Fruit fly (Drosophila melanogaster) whole organism, embryonic: ENCODE measurements around the gene Eip75B.
A peak's percentile ranks its signal among the peaks of the same experiment; 100 is the strongest.

ENCODE experiments used
- Awh ChIP-seq: fragments of 200-800 bp; sonication (Bioruptor generic); IDR thresholded peaks from 2 replicates; pipeline ENCODE4, ENCODE4 v1.3.6; 2022; ENCODE audit warnings: missing biosample characterization, missing genetic modification characterization
- Bteb2 ChIP-seq: fragments of 200-800 bp; sonication (Bioruptor generic); optimal IDR thresholded peaks from 2 replicates; lab custom pipeline; 2016; ENCODE audit warnings: missing biosample characterization, missing genetic modification characterization
- CG11093 ChIP-seq: fragments of 200-800 bp; sonication (Bioruptor generic); IDR thresholded peaks from 3 replicates; pipeline ENCODE4 v1.3.6; 2022; ENCODE audit warnings: missing biosample characterization, missing genetic modification characterization
- CG11398 ChIP-seq: fragments of 200-800 bp; sonication (Bioruptor generic); optimal IDR thresholded peaks from 2 replicates; lab custom pipeline; 2016; ENCODE audit warnings: missing biosample characterization, missing genetic modification characterization
- CG11695 ChIP-seq: fragments of 200-800 bp; sonication (Bioruptor generic); IDR thresholded peaks from 3 replicates; pipeline ENCODE4 v1.3.6; 2022; ENCODE audit warnings: missing biosample characterization, missing genetic modification characterization
- CG12744 ChIP-seq: fragments of 200-800 bp; sonication (Bioruptor generic); optimal IDR thresholded peaks from 2 replicates; lab custom pipeline; 2016; ENCODE audit warnings: missing biosample characterization, missing genetic modification characterization
- CG1529 ChIP-seq: fragments of 200-800 bp; sonication (Bioruptor generic); optimal IDR thresholded peaks from 3 replicates; lab custom pipeline; 2018; ENCODE audit warnings: missing biosample characterization, missing genetic modification characterization
- CG16813 ChIP-seq: fragments of 200-800 bp; sonication (Bioruptor generic); IDR thresholded peaks from 3 replicates; pipeline ENCODE4 v1.3.6; 2022; ENCODE audit warnings: missing biosample characterization, missing genetic modification characterization; ENCODE audit not compliant: partially characterized antibody
- CG2120 ChIP-seq: fragments of 200-800 bp; sonication (Bioruptor generic); optimal IDR thresholded peaks from 3 replicates; lab custom pipeline; 2016; ENCODE audit warnings: missing biosample characterization, missing genetic modification characterization
- CG32767 ChIP-seq: fragments of 200-800 bp; sonication (Bioruptor generic); IDR thresholded peaks from 2 replicates; pipeline ENCODE4 v1.3.6; 2022; ENCODE audit warnings: missing biosample characterization, missing genetic modification characterization
- CG32772 ChIP-seq: fragments of 200-800 bp; sonication (Bioruptor generic); IDR thresholded peaks from 2 replicates; pipeline ENCODE4 v1.3.6; 2022; ENCODE audit warnings: missing biosample characterization, missing genetic modification characterization
- CG3726 ChIP-seq: fragments of 200-800 bp; sonication (Bioruptor generic); IDR thresholded peaks from 3 replicates; pipeline ENCODE4, ENCODE4 v1.3.6; 2022; ENCODE audit warnings: missing biosample characterization, missing genetic modification characterization
- CG3995 ChIP-seq: fragments of 200-800 bp; sonication (Bioruptor generic); optimal IDR thresholded peaks from 3 replicates; lab custom pipeline; 2016; ENCODE audit warnings: missing biosample characterization, missing genetic modification characterization
- CG4360 ChIP-seq: fragments of 200-800 bp; sonication (Bioruptor generic); IDR thresholded peaks from 2 replicates; pipeline ENCODE4 v1.3.6; 2022; ENCODE audit warnings: missing biosample characterization, missing genetic modification characterization
- CG4730 ChIP-seq: fragments of 200-800 bp; sonication (Bioruptor generic); IDR thresholded peaks from 2 replicates; pipeline ENCODE4 v1.3.6; 2022; ENCODE audit warnings: missing biosample characterization, missing genetic modification characterization
- CG5245 ChIP-seq: fragments of 200-800 bp; sonication (Bioruptor generic); optimal IDR thresholded peaks from 3 replicates; lab custom pipeline; 2016; ENCODE audit warnings: missing biosample characterization, missing genetic modification characterization
- CG6254 ChIP-seq: fragments of 200-800 bp; sonication (Bioruptor generic); optimal IDR thresholded peaks from 3 replicates; lab custom pipeline; 2017; ENCODE audit warnings: mild to moderate bottlenecking, missing biosample characterization, missing genetic modification reagents, missing genetic modification characterization
- CG8089 ChIP-seq: fragments of 200-800 bp; sonication (Bioruptor generic); optimal IDR thresholded peaks from 3 replicates; lab custom pipeline; 2016; ENCODE audit warnings: missing biosample characterization, missing genetic modification characterization
- Camta ChIP-seq: fragments of 200-800 bp; sonication (Bioruptor generic); optimal IDR thresholded peaks from 2 replicates; lab custom pipeline; 2016; ENCODE audit warnings: missing biosample characterization, missing genetic modification characterization
- CoRest ChIP-seq: fragments of 200-800 bp; sonication (Bioruptor generic); optimal IDR thresholded peaks from 3 replicates; lab custom pipeline; 2018; ENCODE audit warnings: missing biosample characterization, mild to moderate bottlenecking, missing genetic modification characterization, moderate library complexity
- Deaf1 ChIP-seq: fragments of 200-800 bp; optimal IDR thresholded peaks from 3 replicates; lab custom pipeline; 2019; ENCODE audit warnings: missing biosample characterization, mild to moderate bottlenecking, missing genetic modification characterization, moderate library complexity
- Elba2 ChIP-seq: fragments of 200-800 bp; sonication (Bioruptor generic); optimal IDR thresholded peaks from 3 replicates; lab custom pipeline; 2016; ENCODE audit warnings: missing biosample characterization, missing genetic modification characterization
- MTF-1 ChIP-seq: fragments of 200-800 bp; sonication (Bioruptor generic); optimal IDR thresholded peaks from 2 replicates; lab custom pipeline; 2018; ENCODE audit warnings: missing biosample characterization, mild to moderate bottlenecking, missing genetic modification characterization, borderline replicate concordance
- Nf-YC ChIP-seq: fragments of 200-800 bp; optimal IDR thresholded peaks from 3 replicates; lab custom pipeline; 2019; ENCODE audit warnings: missing biosample characterization, mild to moderate bottlenecking, missing genetic modification characterization, moderate library complexity
- Oli ChIP-seq: fragments of 200-800 bp; sonication (Bioruptor generic); optimal IDR thresholded peaks from 2 replicates; lab custom pipeline; 2018; ENCODE audit warnings: missing biosample characterization, mild to moderate bottlenecking, missing genetic modification characterization, moderate library complexity
- Ptx1 ChIP-seq: fragments of 200-800 bp; sonication (Bioruptor generic); IDR thresholded peaks from 2 replicates; pipeline ENCODE4 v1.3.6; 2022; ENCODE audit warnings: missing biosample characterization, missing genetic modification characterization
- TFAM ChIP-seq: fragments of 200-800 bp; sonication (Bioruptor generic); optimal IDR thresholded peaks from 2 replicates; lab custom pipeline; 2017; ENCODE audit warnings: missing biosample characterization, missing genetic modification characterization, inconsistent platforms
- YL-1 ChIP-seq: fragments of 200-800 bp; sonication (Bioruptor generic); optimal IDR thresholded peaks from 3 replicates; lab custom pipeline; 2017; ENCODE audit warnings: missing biosample characterization, mild to moderate bottlenecking, missing genetic modification characterization
- ase ChIP-seq: fragments of 200-800 bp; sonication (Bioruptor generic); IDR thresholded peaks from 3 replicates; pipeline ENCODE4 v1.3.6; 2022; ENCODE audit warnings: missing biosample characterization, missing genetic modification characterization
- ash1 ChIP-seq: fragments of 200-800 bp; sonication (Bioruptor generic); optimal IDR thresholded peaks from 2 replicates; lab custom pipeline; 2018; ENCODE audit warnings: missing biosample characterization, mild to moderate bottlenecking, missing genetic modification characterization
- ci ChIP-seq: fragments of 200-800 bp; sonication (Bioruptor generic); IDR thresholded peaks from 3 replicates; pipeline ENCODE4 v1.3.6; 2022; ENCODE audit warnings: missing biosample characterization, missing genetic modification characterization
- corto ChIP-seq: fragments of 200-800 bp; sonication (Bioruptor generic); optimal IDR thresholded peaks from 2 replicates; lab custom pipeline; 2016; ENCODE audit warnings: missing biosample characterization, mild to moderate bottlenecking, missing genetic modification characterization, moderate library complexity
- dati ChIP-seq: fragments of 200-800 bp; sonication (Bioruptor generic); IDR thresholded peaks from 2 replicates; pipeline ENCODE4 v1.3.6; 2022; ENCODE audit warnings: missing biosample characterization, missing genetic modification characterization
- eve ChIP-seq, 2 experiments: fragments of >200 bp; optimal IDR thresholded peaks; 2 replicates each; lab custom pipeline; 2017; ENCODE audit warnings: missing biosample characterization in 2 of 2, missing genetic modification characterization in 2 of 2
- fd102C ChIP-seq: fragments of 200-800 bp; sonication (Bioruptor generic); optimal IDR thresholded peaks from 2 replicates; lab custom pipeline; 2018; ENCODE audit warnings: missing biosample characterization, mild to moderate bottlenecking, missing genetic modification characterization, moderate library complexity
- fd3F ChIP-seq: fragments of 200-800 bp; sonication (Bioruptor generic); optimal IDR thresholded peaks from 2 replicates; lab custom pipeline; 2018; ENCODE audit warnings: missing biosample characterization, mild to moderate bottlenecking, missing genetic modification characterization, moderate library complexity
- fd64A ChIP-seq: fragments of 200-800 bp; sonication (Bioruptor generic); optimal IDR thresholded peaks from 3 replicates; lab custom pipeline; 2018; ENCODE audit warnings: missing biosample characterization, mild to moderate bottlenecking, missing genetic modification characterization
- grn ChIP-seq: fragments of 200-800 bp; sonication (Bioruptor generic); optimal IDR thresholded peaks from 3 replicates; lab custom pipeline; 2017; ENCODE audit warnings: missing biosample characterization, missing genetic modification characterization
- gsb-n ChIP-seq: fragments of 200-800 bp; sonication (Bioruptor generic); optimal IDR thresholded peaks from 3 replicates; lab custom pipeline; 2018; ENCODE audit warnings: missing biosample characterization, mild to moderate bottlenecking, missing genetic modification characterization
- lab ChIP-seq: fragments of 200-800 bp; sonication (Bioruptor generic); optimal IDR thresholded peaks from 3 replicates; lab custom pipeline; 2017; ENCODE audit warnings: missing biosample characterization, missing genetic modification characterization, mild to moderate bottlenecking, moderate library complexity, missing genetic modification reagents
- lola ChIP-seq, 3 experiments: fragments of >200 bp in 2 of 3; fragments of 200-800 bp in 1 of 3; sonication (Bioruptor generic) in 1 of 3; optimal IDR thresholded peaks; 2 replicates each; lab custom pipeline; 2017 to 2019; ENCODE audit warnings: missing biosample characterization in 3 of 3, missing genetic modification characterization in 3 of 3, mild to moderate bottlenecking in 1 of 3, moderate library complexity in 1 of 3
- lov ChIP-seq, 2 experiments: fragments of 200-800 bp in 1 of 2; fragments of >200 bp in 1 of 2; sonication (Bioruptor generic) in 1 of 2; IDR thresholded peaks in 1 of 2; optimal IDR thresholded peaks in 1 of 2; 2 replicates in 1 of 2; 3 replicates in 1 of 2; pipeline versions ENCODE4 v1.3.6 to Lab custom; 2017 to 2022; ENCODE audit warnings: missing biosample characterization in 1 of 2, missing genetic modification characterization in 1 of 2
- org-1 ChIP-seq: fragments of 200-800 bp; sonication (Bioruptor generic); optimal IDR thresholded peaks from 2 replicates; lab custom pipeline; 2017; ENCODE audit warnings: missing biosample characterization, missing genetic modification characterization
- pum ChIP-seq: fragments of 200-800 bp; sonication (Bioruptor generic); optimal IDR thresholded peaks from 2 replicates; lab custom pipeline; 2016; ENCODE audit warnings: missing biosample characterization, missing genetic modification characterization
- pzg ChIP-seq: fragments of 200-800 bp; sonication (Bioruptor generic); optimal IDR thresholded peaks from 3 replicates; lab custom pipeline; 2018; ENCODE audit warnings: missing biosample characterization, mild to moderate bottlenecking, missing genetic modification characterization, moderate library complexity
- ro ChIP-seq: fragments of 200-800 bp; sonication (Bioruptor generic); IDR thresholded peaks from 2 replicates; pipeline ENCODE4 v1.3.6; 2022; ENCODE audit warnings: missing biosample characterization, missing genetic modification characterization
- sens-2 ChIP-seq: fragments of 200-800 bp; sonication (Bioruptor generic); IDR thresholded peaks from 2 replicates; pipeline ENCODE4 v1.3.6; 2022; ENCODE audit warnings: missing biosample characterization, missing genetic modification characterization
- slou ChIP-seq: fragments of 200-800 bp; sonication (Bioruptor generic); optimal IDR thresholded peaks from 3 replicates; lab custom pipeline; 2016; ENCODE audit warnings: missing biosample characterization, missing genetic modification characterization
- slp2 ChIP-seq: fragments of 200-800 bp; sonication (Bioruptor generic); optimal IDR thresholded peaks from 2 replicates; lab custom pipeline; 2016; ENCODE audit warnings: missing biosample characterization, missing genetic modification characterization
- tap ChIP-seq: fragments of 200-800 bp; optimal IDR thresholded peaks from 3 replicates; lab custom pipeline; 2019; ENCODE audit warnings: missing biosample characterization, mild to moderate bottlenecking, missing genetic modification characterization, moderate library complexity
- tio ChIP-seq: fragments of 200-800 bp; sonication (Bioruptor generic); optimal IDR thresholded peaks from 2 replicates; lab custom pipeline; 2017; ENCODE audit warnings: missing biosample characterization, missing genetic modification characterization, inconsistent platforms
- yki ChIP-seq: fragments of >200 bp; optimal IDR thresholded peaks from 3 replicates; lab custom pipeline; 2018

Gene Eip75B

DNA sequence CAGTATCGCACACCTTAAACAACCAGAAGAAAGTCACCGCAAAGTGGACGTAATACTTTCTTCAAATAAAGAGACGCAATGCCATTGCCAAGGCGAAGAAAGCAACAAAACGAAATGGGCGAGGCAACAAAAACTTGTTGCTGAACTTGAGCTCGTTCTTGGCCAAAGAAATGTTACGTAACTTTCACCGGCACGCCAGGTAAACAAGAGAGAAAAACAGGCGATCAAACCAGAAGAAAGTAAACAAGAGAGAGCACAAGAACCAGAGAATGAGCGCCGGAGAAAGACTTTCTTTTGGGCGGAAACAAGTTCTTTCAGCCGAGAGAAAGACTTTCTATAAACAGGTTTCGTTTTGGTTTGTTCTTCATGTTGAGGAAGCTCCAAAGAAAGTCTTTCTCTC is 71.2 kb downstream of the Eip75B start (continued):
- TF ChIP-seq CG11695 (GFP tag; lab: Robert Waterston, UW) = no peak
- TF ChIP-seq dati (GFP tag; lab: Robert Waterston, UW) = no peak
- TF ChIP-seq eve (GFP tag; optimal IDR thresholded peaks at IDR 0.05; lab: Kevin White, UChicago) = peak in 1 of 2 experiments; percentile 70
- no peak for TF ChIP-seq org-1 (GFP tag; lab: Kevin White, UChicago)
- TF ChIP-seq CG4730 (GFP tag; lab: Robert Waterston, UW) = no peak
- TF ChIP-seq ro (GFP tag; lab: Robert Waterston, UW) = no peak
- TF ChIP-seq yki (lab: Kevin White, UChicago) = no peak
- TF ChIP-seq sens-2 = no peak
- no peak for TF ChIP-seq Oli (tag; lab: Kevin White, UChicago)
- TF ChIP-seq gsb-n (tag; lab: Kevin White, UChicago) = peak; percentile 55
- no peak for TF ChIP-seq fd102C (GFP tag; lab: Kevin White, UChicago)
- TF ChIP-seq Deaf1 (tag; lab: Kevin White, UChicago) = no peak
- TF ChIP-seq corto (GFP tag; lab: Kevin White, UChicago) = no peak
- no peak for TF ChIP-seq Ptx1 (GFP tag; lab: Robert Waterston, UW)
- no peak for TF ChIP-seq CG11398
- TF ChIP-seq CG3995 (GFP tag; lab: Kevin White, UChicago) = no peak
- TF ChIP-seq CG5245 (GFP tag; lab: Kevin White, UChicago) = no peak
- no peak for TF ChIP-seq CG8089
- no peak for TF ChIP-seq Camta (GFP tag; lab: Kevin White, UChicago)
- TF ChIP-seq TFAM (GFP tag; lab: Kevin White, UChicago) = no peak
- no peak for TF ChIP-seq lov (optimal IDR thresholded peaks at IDR 0.05; lab: Kevin White, UChicago)
- 0 out of 3 replicates have a peak, but pooled peaks have one; percentile 70 for TF ChIP-seq lov (GFP tag; IDR thresholded peaks at IDR 0.05; lab: Robert Waterston, UW)
- TF ChIP-seq ase = no peak
- no peak for TF ChIP-seq Elba2
- no peak for TF ChIP-seq CG32772
- TF ChIP-seq CG1529 (GFP tag; lab: Kevin White, UChicago) = no peak
- peak; percentile 20; the same call in 1 of the 2 replicates for TF ChIP-seq CG32767 (GFP tag; lab: Robert Waterston, UW)
- no peak for TF ChIP-seq CG11093 (GFP tag; lab: Robert Waterston, UW)
- no peak for TF ChIP-seq CG16813
- TF ChIP-seq pum (GFP tag; lab: Kevin White, UChicago) = no peak
- no peak for TF ChIP-seq fd64A (GFP tag; lab: Kevin White, UChicago)
- TF ChIP-seq CG12744 (GFP tag; lab: Kevin White, UChicago) = no peak
- no peak for TF ChIP-seq Bteb2
- TF ChIP-seq Nf-YC (tag; lab: Kevin White, UChicago) = no peak
- TF ChIP-seq Awh = no peak
- no peak for TF ChIP-seq CG3726
- TF ChIP-seq CoRest = no peak
- peak; percentile 19 for TF ChIP-seq MTF-1
- TF ChIP-seq CG4360 (GFP tag; lab: Robert Waterston, UW) = peak; percentile 37; the same call in 1 of the 2 replicates
- TF ChIP-seq CG2120 = no peak
- no peak for TF ChIP-seq YL-1 (GFP tag; lab: Kevin White, UChicago)
- no peak for TF ChIP-seq tio (GFP tag; lab: Kevin White, UChicago)
- TF ChIP-seq ash1 (GFP tag; lab: Kevin White, UChicago) = no peak
- no peak for TF ChIP-seq grn (GFP tag; lab: Kevin White, UChicago)
- peak in 1 of 3 experiments; percentile 44 for TF ChIP-seq lola (GFP tag; optimal IDR thresholded peaks at IDR 0.05; lab: Kevin White, UChicago)
- peak; percentile 22 for TF ChIP-seq CG6254 (GFP tag; lab: Kevin White, UChicago)
- 0 out of 3 replicates have a peak, but pooled peaks have one; percentile 36 for TF ChIP-seq ci
- TF ChIP-seq slp2 (GFP tag; lab: Kevin White, UChicago) = no peak
- TF ChIP-seq lab = no peak
- TF ChIP-seq pzg (GFP tag; lab: Kevin White, UChicago) = no peak
- no peak for TF ChIP-seq tap (tag; lab: Kevin White, UChicago)
- TF ChIP-seq slou = no peak
- no peak for TF ChIP-seq fd3F
